Fruit fly (Drosophila melanogaster): Measurements from ENCODE around the gene CG7840.

The CG7840 gene

DNA sequence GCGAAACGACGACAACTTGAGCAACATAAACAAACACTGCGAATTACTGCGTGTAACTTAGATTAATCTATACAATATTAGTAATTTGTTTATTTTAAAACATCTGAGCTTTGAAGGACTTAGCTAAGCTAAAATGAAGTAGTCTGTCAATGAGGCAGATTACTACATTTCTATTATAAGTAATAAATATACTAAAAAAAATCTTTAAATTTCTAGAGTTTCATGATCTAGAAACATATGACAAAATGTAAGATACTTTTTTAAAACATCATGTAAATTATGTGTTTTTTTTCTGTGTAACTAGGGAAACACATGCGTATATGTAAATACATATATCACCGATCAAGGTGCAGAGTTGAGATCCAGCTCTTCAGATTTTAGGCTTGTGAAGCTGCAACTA lies 39.2 kb upstream of the CG7840 start (continued):
- TF ChIP-seq esg (GFP tag; conservative IDR thresholded peaks at IDR 0.05) (peak; percentile 54), Atf6 (GFP tag; IDR thresholded peaks at IDR 0.05) (peak; percentile 36; the same call in 1 of the 2 replicates), wek (GFP tag; optimal IDR thresholded peaks at IDR 0.05) (no peak), bcd (GFP tag; optimal IDR thresholded peaks at IDR 0.05) (peak; percentile 46), ken (GFP tag; IDR thresholded peaks at IDR 0.05) (no peak), crc (GFP tag; optimal IDR thresholded peaks at IDR 0.05) (no peak), CG16815 (GFP tag; optimal IDR thresholded peaks at IDR 0.05) (no peak), Nf-YC (tag; optimal IDR thresholded peaks at IDR 0.05) (peak; percentile 43), CG11560 (tag; IDR thresholded peaks at IDR 0.05) (no peak), CG9817 (tag; optimal IDR thresholded peaks at IDR 0.05) (peak; percentile 7), CG2712 (tag; optimal IDR thresholded peaks at IDR 0.05) (peak; percentile 73), jing (GFP tag; optimal IDR thresholded peaks at IDR 0.05) (peak; percentile 31), Camta (GFP tag; optimal IDR thresholded peaks at IDR 0.05) (no peak), phol (tag; optimal IDR thresholded peaks at IDR 0.05) (peak; percentile 82), Dll (GFP tag; IDR thresholded peaks at IDR 0.05; ENCODE audit: partially characterized antibody) (no peak), CG34422 (GFP tag; IDR thresholded peaks at IDR 0.05) (0 out of 3 replicates have a peak, but pooled peaks have one; percentile 34), CG12744 (GFP tag; optimal IDR thresholded peaks at IDR 0.05) (no peak), Blimp-1 (GFP tag; optimal IDR thresholded peaks at IDR 0.05) (peak; percentile 59), tio (GFP tag; optimal IDR thresholded peaks at IDR 0.05) (peak; percentile 29), rib (GFP tag; IDR thresholded peaks at IDR 0.05) (no peak), hb (GFP tag; IDR thresholded peaks at IDR 0.05; ENCODE audit: partially characterized antibody) (no peak), NC2β (GFP tag; optimal IDR thresholded peaks at IDR 0.05) (no peak), CG5953 (GFP tag; IDR thresholded peaks at IDR 0.05) (no peak), CG1602 (GFP tag; optimal IDR thresholded peaks at IDR 0.05) (peak; percentile 17), B-H1 (GFP tag; IDR thresholded peaks at IDR 0.05) (peak; percentile 36; the same call in 1 of the 3 replicates), ab (GFP tag; optimal IDR thresholded peaks at IDR 0.05) (no peak), CG18262 (tag; optimal IDR thresholded peaks at IDR 0.05) (peak; percentile 61), Kr (GFP tag; optimal IDR thresholded peaks at IDR 0.05) (no peak), Gug (GFP tag; IDR thresholded peaks at IDR 0.05) (no peak), bowl (GFP tag; IDR thresholded peaks at IDR 0.05) (no peak), Trl (optimal IDR thresholded peaks at IDR 0.05) (no peak), Trl (GFP tag; optimal IDR thresholded peaks at IDR 0.05) (no peak), CG14014 (GFP tag; IDR thresholded peaks at IDR 0.05) (0 out of 2 replicates have a peak, but pooled peaks have one; percentile 27), CG6683 (GFP tag; optimal IDR thresholded peaks at IDR 0.05) (no peak), CG2678 (tag; optimal IDR thresholded peaks at IDR 0.05) (peak; percentile 85), sqz (GFP tag; optimal IDR thresholded peaks at IDR 0.05) (peak; percentile 22), CG7372 (GFP tag; IDR thresholded peaks at IDR 0.05) (peak; percentile 32; the same call in 1 of the 2 replicates), CG1792 (GFP tag; optimal IDR thresholded peaks at IDR 0.05) (no peak), Doc2 (GFP tag; IDR thresholded peaks at IDR 0.05) (no peak), CG3838 (GFP tag; optimal IDR thresholded peaks at IDR 0.05) (no peak), CG32772 (GFP tag; IDR thresholded peaks at IDR 0.05) (no peak), CG15696 (tag; optimal IDR thresholded peaks at IDR 0.05) (no peak), NK7.1 (GFP tag; optimal IDR thresholded peaks at IDR 0.05) (no peak), CG4404 (GFP tag; IDR thresholded peaks at IDR 0.05) (no peak), Dip2 (GFP tag; IDR thresholded peaks at IDR 0.05) (no peak; the same call in 1 of the 2 replicates), zfh2 (GFP tag; optimal IDR thresholded peaks at IDR 0.05) (no peak), Drgx (GFP tag; IDR thresholded peaks at IDR 0.05) (peak; percentile 86), Neu2 (GFP tag; optimal IDR thresholded peaks at IDR 0.05; ENCODE audit: borderline replicate concordance) (no peak), yki (optimal IDR thresholded peaks at IDR 0.05) (no peak), CG12769 (tag; optimal IDR thresholded peaks at IDR 0.05) (no peak), Elba2 (GFP tag; optimal IDR thresholded peaks at IDR 0.05) (no peak), tup (GFP tag; optimal IDR thresholded peaks at IDR 0.05) (no peak), CG1832 (GFP tag; optimal IDR thresholded peaks at IDR 0.05) (no peak)

All from whole organism, embryonic.